Worm (Caenorhabditis elegans): ENCODE results near the gene pkn-1.
A peak's percentile ranks its signal among the peaks of the same experiment; 100 is the strongest.

The pkn-1 gene

ce11 chrX:10377663-10378062 is 19.4 kb upstream of the pkn-1 start (continued):
- peak; percentile 46; the same call in 1 of the 2 replicates for TF ChIP-seq lin-29 (GFP tag; IDR thresholded peaks at IDR 0.05)
- no peak for TF ChIP-seq jun-1 (tag; optimal IDR thresholded peaks at IDR 0.05)
- TF ChIP-seq tra-1 (GFP tag; IDR thresholded peaks at IDR 0.05), result 0 out of 2 replicates have a peak, but pooled peaks have one; percentile 47
- no peak for TF ChIP-seq T20F7.1 (GFP tag; optimal IDR thresholded peaks at IDR 0.05)
- TF ChIP-seq snpc-1.2 (GFP tag; IDR thresholded peaks at IDR 0.05), result no peak
- peak; percentile 71; the same call in 1 of the 2 replicates for TF ChIP-seq lin-38 (GFP tag; IDR thresholded peaks at IDR 0.05)
- no peak for TF ChIP-seq nhr-102 (tag; optimal IDR thresholded peaks at IDR 0.05)
- TF ChIP-seq zfp-2 (tag; optimal IDR thresholded peaks at IDR 0.05), result no peak
- TF ChIP-seq sdz-12 (GFP tag; optimal IDR thresholded peaks at IDR 0.05), result no peak
- TF ChIP-seq ztf-11 (tag; optimal IDR thresholded peaks at IDR 0.05), result no peak
- no peak for TF ChIP-seq pqm-1 (tag; optimal IDR thresholded peaks at IDR 0.05)
- peak; percentile 72 for TF ChIP-seq nhr-48 (tag; optimal IDR thresholded peaks at IDR 0.05)
- no peak for TF ChIP-seq R02D3.7 (tag; optimal IDR thresholded peaks at IDR 0.05)
- no peak for TF ChIP-seq nhr-111 (GFP tag; optimal IDR thresholded peaks at IDR 0.05)
- TF ChIP-seq aly-2 (tag; optimal IDR thresholded peaks at IDR 0.05), result no peak
- no peak for TF ChIP-seq attf-4 (tag; optimal IDR thresholded peaks at IDR 0.05)
- no peak for TF ChIP-seq madf-5 (GFP tag; IDR thresholded peaks at IDR 0.05)
- TF ChIP-seq aha-1 (tag), result peak; percentile 96
- peak; percentile 55; the same call in 1 of the 2 replicates for TF ChIP-seq egl-43 (GFP tag; IDR thresholded peaks at IDR 0.05)
- no peak for TF ChIP-seq tag-97 (GFP tag; IDR thresholded peaks at IDR 0.05)
- TF ChIP-seq D1046.2 (GFP tag; IDR thresholded peaks at IDR 0.05), result no peak
- TF ChIP-seq T26A8.4 (GFP tag; IDR thresholded peaks at IDR 0.05), result peak; percentile 82
- peak; percentile 97 for TF ChIP-seq hlh-11 (tag; optimal IDR thresholded peaks at IDR 0.05)
- TF ChIP-seq daf-16 (GFP tag; optimal IDR thresholded peaks at IDR 0.05), result peak in 1 of 2 experiments; percentile 76
- peak; percentile 64 for TF ChIP-seq daf-16 (tag; optimal IDR thresholded peaks at IDR 0.05)
- TF ChIP-seq lin-15B (tag; optimal IDR thresholded peaks at IDR 0.05), result no peak
- TF ChIP-seq dmd-9 (GFP tag; IDR thresholded peaks at IDR 0.05), result 0 out of 2 replicates have a peak, but pooled peaks have one; percentile 14
- no peak for TF ChIP-seq dmd-8 (GFP tag; IDR thresholded peaks at IDR 0.05)
- peak; percentile 84 for TF ChIP-seq hmg-1.1 (GFP tag; IDR thresholded peaks at IDR 0.05)
- TF ChIP-seq gei-8 (GFP tag; optimal IDR thresholded peaks at IDR 0.05), result peak; percentile 6
- TF ChIP-seq nhr-6 (tag; optimal IDR thresholded peaks at IDR 0.05), result peak; percentile 88
- TF ChIP-seq ceh-32 (tag; optimal IDR thresholded peaks at IDR 0.05; ENCODE audit: poor library complexity), result peak; percentile 64
- TF ChIP-seq egl-27 (tag; optimal IDR thresholded peaks at IDR 0.05), result no peak
- no peak for TF ChIP-seq mxl-2 (GFP tag; conservative IDR thresholded peaks at IDR 0.05)
- TF ChIP-seq F37D6.2 (tag; optimal IDR thresholded peaks at IDR 0.05), result peak; percentile 77
- no peak for TF ChIP-seq mdt-29 (GFP tag; IDR thresholded peaks at IDR 0.05)
- TF ChIP-seq daf-19 (GFP tag; conservative IDR thresholded peaks at IDR 0.05), result no peak
- TF ChIP-seq nhr-77 (tag; optimal IDR thresholded peaks at IDR 0.05), result peak; percentile 28
- TF ChIP-seq ceh-62 (tag; optimal IDR thresholded peaks at IDR 0.05), result no peak
- peak; percentile 73 for TF ChIP-seq nhr-28 (tag; optimal IDR thresholded peaks at IDR 0.05)
- TF ChIP-seq fkh-10 (GFP tag; optimal IDR thresholded peaks at IDR 0.05), result peak; percentile 70
- TF ChIP-seq set-16 (GFP tag; IDR thresholded peaks at IDR 0.05), result no peak
- no peak for TF ChIP-seq daf-12 (tag; optimal IDR thresholded peaks at IDR 0.05)
- TF ChIP-seq nhr-11 (tag; optimal IDR thresholded peaks at IDR 0.05), result peak; percentile 85
- TF ChIP-seq mep-1 (tag; optimal IDR thresholded peaks at IDR 0.05), result peak; percentile 94
- peak; percentile 98 for TF ChIP-seq hlh-30 (tag; optimal IDR thresholded peaks at IDR 0.05; ENCODE audit: insufficient read depth)
- no peak for TF ChIP-seq cey-2 (tag; optimal IDR thresholded peaks at IDR 0.05; ENCODE audit: borderline replicate concordance, insufficient read depth)
- no peak for TF ChIP-seq F26F4.8 (GFP tag; conservative IDR thresholded peaks at IDR 0.05)
- no peak for TF ChIP-seq ama-1 (optimal IDR thresholded peaks at IDR 0.05)
- no peak for TF ChIP-seq F49E8.2 (tag; optimal IDR thresholded peaks at IDR 0.05; ENCODE audit: borderline replicate concordance)
- no peak for TF ChIP-seq saeg-2 (GFP tag; IDR thresholded peaks at IDR 0.05)
- no peak for TF ChIP-seq nhr-237 (tag; optimal IDR thresholded peaks at IDR 0.05)
- TF ChIP-seq ceh-44 (GFP tag; IDR thresholded peaks at IDR 0.05), result no peak

Measured in whole organism, L4 larva.